Fruit fly (Drosophila melanogaster) whole organism, wandering third instar larva: ENCODE measurements around the gene Kdsr.

Experiments
- Abd-B ChIP-seq: fragments of >200 bp; optimal IDR thresholded peaks from 2 replicates; lab custom pipeline; 2017; ENCODE audit warnings: missing biosample characterization, missing genetic modification characterization
- CG32264 ChIP-seq: fragments of 200-800 bp; sonication (Bioruptor generic); optimal IDR thresholded peaks from 2 replicates; lab custom pipeline; 2016; ENCODE audit warnings: missing biosample characterization, missing genetic modification characterization
- CrebA ChIP-seq: fragments of 200-800 bp; sonication (Bioruptor generic); optimal IDR thresholded peaks from 2 replicates; lab custom pipeline; 2016; ENCODE audit warnings: missing biosample characterization, mild to moderate bottlenecking, missing genetic modification characterization, borderline replicate concordance
- Dif ChIP-seq: fragments of 200-275, 200-300 bp; sonication (Bioruptor generic); optimal IDR thresholded peaks from 2 replicates; lab custom pipeline; 2018; ENCODE audit warnings: missing biosample characterization, missing genetic modification characterization; ENCODE audit not compliant: partially characterized antibody
- GATAd ChIP-seq: sonication (Bioruptor generic); optimal IDR thresholded peaks from 2 replicates; lab custom pipeline; 2016; ENCODE audit warnings: missing biosample characterization, missing genetic modification characterization
- HLH106 ChIP-seq: fragments of 200-800 bp; optimal IDR thresholded peaks from 3 replicates; lab custom pipeline; 2019; ENCODE audit warnings: missing biosample characterization, mild to moderate bottlenecking, missing genetic modification characterization, moderate library complexity
- Hnf4 ChIP-seq: fragments of 200-800 bp; sonication (Bioruptor generic); optimal IDR thresholded peaks from 2 replicates; lab custom pipeline; 2016; ENCODE audit warnings: missing biosample characterization, mild to moderate bottlenecking, missing genetic modification characterization
- Hr83 ChIP-seq: fragments of 200-300 bp; sonication (Bioruptor generic); optimal IDR thresholded peaks from 2 replicates; lab custom pipeline; 2016; ENCODE audit warnings: missing biosample characterization, mild to moderate bottlenecking, missing genetic modification characterization, moderate library complexity; ENCODE audit not compliant: poor library complexity, severe bottlenecking
- Jra ChIP-seq: sonication (Bioruptor generic); optimal IDR thresholded peaks from 2 replicates; lab custom pipeline; 2016; ENCODE audit warnings: missing biosample characterization, missing genetic modification characterization
- Mio ChIP-seq: sonication (Bioruptor generic); optimal IDR thresholded peaks from 2 replicates; lab custom pipeline; 2016; ENCODE audit warnings: missing biosample characterization, missing genetic modification characterization
- Myc ChIP-seq: fragments of >200 bp; optimal IDR thresholded peaks from 2 replicates; lab custom pipeline; 2017
- OdsH ChIP-seq: fragments of 200-800 bp; sonication (Bioruptor generic); optimal IDR thresholded peaks from 2 replicates; lab custom pipeline; 2016; ENCODE audit warnings: missing biosample characterization, mild to moderate bottlenecking, missing genetic modification characterization
- Rel ChIP-seq, 2 experiments: fragments of 200-800 bp; sonication (Bioruptor generic) in 1 of 2; optimal IDR thresholded peaks; 2 replicates in 1 of 2; 3 replicates in 1 of 2; lab custom pipeline; 2016 to 2019; ENCODE audit warnings: mild to moderate bottlenecking in 2 of 2, missing biosample characterization in 2 of 2, missing genetic modification characterization in 2 of 2, moderate library complexity in 1 of 2
- Sp1 ChIP-seq: fragments of 200-800 bp; sonication (Bioruptor generic); optimal IDR thresholded peaks from 3 replicates; lab custom pipeline; 2019; ENCODE audit warnings: missing biosample characterization, mild to moderate bottlenecking, missing genetic modification characterization, moderate library complexity
- Vsx2 ChIP-seq: fragments of 200-300, 225-300 bp; sonication (Bioruptor generic); optimal IDR thresholded peaks from 2 replicates; lab custom pipeline; 2018; ENCODE audit warnings: missing biosample characterization, missing genetic modification characterization; ENCODE audit not compliant: partially characterized antibody
- br ChIP-seq: fragments of 200-800 bp; sonication (Bioruptor generic); optimal IDR thresholded peaks from 2 replicates; lab custom pipeline; 2016; ENCODE audit warnings: missing biosample characterization, missing genetic modification characterization
- brk ChIP-seq: fragments of 200-800 bp; sonication (Bioruptor generic); optimal IDR thresholded peaks from 2 replicates; lab custom pipeline; 2016; ENCODE audit warnings: missing biosample characterization, mild to moderate bottlenecking, missing genetic modification characterization
- dl ChIP-seq, 2 experiments: fragments of 175-275, 200-275 bp in 1 of 2; fragments of 200-275 bp in 1 of 2; sonication (Bioruptor generic); optimal IDR thresholded peaks; lab custom pipeline; 2018; ENCODE audit warnings: mild to moderate bottlenecking in 2 of 2, missing biosample characterization in 2 of 2, missing genetic modification characterization in 2 of 2, moderate library complexity in 2 of 2; ENCODE audit not compliant: partially characterized antibody in 2 of 2, insufficient read depth in 1 of 2
- dmrt93B ChIP-seq: fragments of 200-800 bp; sonication (Bioruptor generic); optimal IDR thresholded peaks from 2 replicates; lab custom pipeline; 2018; ENCODE audit warnings: missing biosample characterization, mild to moderate bottlenecking, missing genetic modification characterization
- dsf ChIP-seq: sonication (Bioruptor generic); optimal IDR thresholded peaks from 2 replicates; lab custom pipeline; 2016; ENCODE audit warnings: missing biosample characterization, missing genetic modification characterization, borderline replicate concordance
- foxo ChIP-seq, 2 experiments: fragments of 200-800 bp; sonication (Bioruptor generic); optimal IDR thresholded peaks; 2 replicates in 1 of 2; 3 replicates in 1 of 2; lab custom pipeline; 2016 to 2017; ENCODE audit warnings: missing biosample characterization in 2 of 2, missing genetic modification characterization in 2 of 2
- h ChIP-seq: fragments of 200-800 bp; sonication (Bioruptor generic); optimal IDR thresholded peaks from 3 replicates; lab custom pipeline; 2016; ENCODE audit warnings: missing biosample characterization, mild to moderate bottlenecking, missing genetic modification characterization
- jim ChIP-seq: fragments of 175-275, 200-325 bp; sonication (Bioruptor generic); optimal IDR thresholded peaks from 2 replicates; lab custom pipeline; 2016; ENCODE audit warnings: missing biosample characterization, mild to moderate bottlenecking, missing genetic modification characterization
- lola ChIP-seq: fragments of >200 bp; optimal IDR thresholded peaks from 2 replicates; lab custom pipeline; 2017; ENCODE audit warnings: missing biosample characterization, missing genetic modification characterization
- psq ChIP-seq: fragments of 200-800 bp; sonication (Bioruptor generic); optimal IDR thresholded peaks from 3 replicates; lab custom pipeline; 2017; ENCODE audit warnings: missing biosample characterization, mild to moderate bottlenecking, missing genetic modification characterization, moderate library complexity
- rgr ChIP-seq: fragments of 200-800 bp; sonication (Bioruptor generic); optimal IDR thresholded peaks from 3 replicates; lab custom pipeline; 2016; ENCODE audit warnings: missing biosample characterization, mild to moderate bottlenecking, missing genetic modification characterization
- sage ChIP-seq: fragments of 200-800 bp; sonication (Bioruptor generic); optimal IDR thresholded peaks from 2 replicates; lab custom pipeline; 2016; ENCODE audit warnings: missing biosample characterization, mild to moderate bottlenecking, missing genetic modification characterization
- sv ChIP-seq: fragments of 200-800 bp; sonication (Bioruptor generic); optimal IDR thresholded peaks from 3 replicates; lab custom pipeline; 2016; ENCODE audit warnings: missing biosample characterization, missing genetic modification characterization
- tai ChIP-seq: sonication (Bioruptor generic); optimal IDR thresholded peaks from 2 replicates; lab custom pipeline; 2016; ENCODE audit warnings: missing biosample characterization, missing genetic modification characterization
- usp ChIP-seq: fragments of >200 bp; optimal IDR thresholded peaks from 2 replicates; lab custom pipeline; 2017; ENCODE audit warnings: missing biosample characterization, missing genetic modification characterization
- woc ChIP-seq: sonication (Bioruptor generic); optimal IDR thresholded peaks from 2 replicates; lab custom pipeline; 2016; ENCODE audit warnings: missing biosample characterization, mild to moderate bottlenecking, missing genetic modification characterization

Kdsr gene

DNA sequence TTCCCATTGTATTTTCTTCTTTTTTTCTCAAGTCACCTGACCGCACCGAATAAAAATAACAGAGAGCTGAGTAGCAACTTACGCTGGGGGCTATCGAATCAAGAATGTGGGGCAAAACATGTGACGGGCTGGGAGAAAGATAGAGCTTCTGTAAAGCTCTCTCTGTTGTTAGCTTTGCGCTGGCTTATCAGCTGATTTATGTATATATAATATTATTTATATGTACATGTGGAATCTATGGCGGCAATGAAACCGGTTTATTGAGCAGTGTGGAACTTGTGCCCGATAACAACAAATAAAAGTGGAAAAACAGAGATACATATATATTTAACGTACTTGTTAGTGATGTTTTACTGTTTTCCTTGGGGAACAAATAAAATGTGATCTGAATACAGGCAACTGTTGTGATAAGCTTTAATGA is 30.6 kb upstream of the Kdsr start, which contains the start of gene CG31098:
Gene CG31098 (minus strand): TSS at position 114 of the 421 bp plus-strand sequence.
- peak; percentile 85 for TF ChIP-seq Rel (GFP tag; optimal IDR thresholded peaks at IDR 0.05; lab: Kevin White, UChicago)
- TF ChIP-seq Rel (tag; optimal IDR thresholded peaks at IDR 0.05; lab: Kevin White, UChicago): no peak
- no peak for TF ChIP-seq Sp1
- no peak for TF ChIP-seq lola (GFP tag; lab: Kevin White, UChicago)
- TF ChIP-seq OdsH (GFP tag; lab: Kevin White, UChicago): peak; percentile 16
- no peak for TF ChIP-seq CG32264 (GFP tag; lab: Kevin White, UChicago)
- TF ChIP-seq Dif (GFP tag; lab: Kevin White, UChicago): no peak
- no peak for TF ChIP-seq foxo (GFP tag; optimal IDR thresholded peaks at IDR 0.05; lab: Kevin White, UChicago)
- TF ChIP-seq rgr (GFP tag; lab: Kevin White, UChicago): peak; percentile 21
- no peak for TF ChIP-seq psq (GFP tag; lab: Kevin White, UChicago)
- no peak for TF ChIP-seq jim
- TF ChIP-seq brk: peak; percentile 74
- TF ChIP-seq sv (GFP tag; lab: Kevin White, UChicago): no peak
- peak; percentile 64 for TF ChIP-seq h (GFP tag; lab: Kevin White, UChicago)
- no peak for TF ChIP-seq Hr83 (GFP tag; lab: Kevin White, UChicago)
- no peak for TF ChIP-seq Myc (lab: Kevin White, UChicago)
- peak; percentile 93 for TF ChIP-seq CrebA (GFP tag; lab: Kevin White, UChicago)
- TF ChIP-seq Jra (GFP tag; lab: Kevin White, UChicago): no peak
- TF ChIP-seq Abd-B (GFP tag; lab: Kevin White, UChicago): no peak
- peak; percentile 67 for TF ChIP-seq sage (GFP tag; lab: Kevin White, UChicago)

DNA sequence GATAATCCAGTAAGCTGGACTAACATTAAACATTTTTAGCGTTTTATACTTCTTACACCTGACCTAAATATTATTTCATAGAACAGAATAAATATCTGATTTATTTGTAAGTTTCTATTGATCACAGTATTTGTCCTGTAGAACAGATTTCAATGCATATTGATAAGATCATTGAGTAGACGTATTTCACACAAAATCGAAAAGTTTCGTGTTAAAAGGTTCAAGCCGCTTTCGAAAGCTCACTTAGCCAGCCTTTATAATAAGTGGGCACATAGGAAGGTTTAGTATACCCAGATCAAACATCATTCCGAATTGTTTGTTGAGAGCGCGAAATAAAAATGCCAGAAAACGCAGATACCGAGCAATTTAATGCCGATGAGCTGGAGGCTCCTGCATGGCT is 27.3 kb upstream of the Kdsr start, which contains the start of gene CG11893:
Gene CG11893 (plus strand): TSS at position 301 of the 400 bp plus-strand sequence.
- TF ChIP-seq Jra (GFP tag; lab: Kevin White, UChicago) (no peak), lola (GFP tag; lab: Kevin White, UChicago) (no peak), tai (GFP tag; lab: Kevin White, UChicago) (no peak), Hnf4 (GFP tag; lab: Kevin White, UChicago) (no peak), dsf (GFP tag; lab: Kevin White, UChicago) (no peak), Rel (GFP tag; optimal IDR thresholded peaks at IDR 0.05; lab: Kevin White, UChicago) (no peak), Rel (tag; optimal IDR thresholded peaks at IDR 0.05; lab: Kevin White, UChicago) (no peak), HLH106 (tag; lab: Kevin White, UChicago) (no peak), Myc (lab: Kevin White, UChicago) (no peak)

DNA sequence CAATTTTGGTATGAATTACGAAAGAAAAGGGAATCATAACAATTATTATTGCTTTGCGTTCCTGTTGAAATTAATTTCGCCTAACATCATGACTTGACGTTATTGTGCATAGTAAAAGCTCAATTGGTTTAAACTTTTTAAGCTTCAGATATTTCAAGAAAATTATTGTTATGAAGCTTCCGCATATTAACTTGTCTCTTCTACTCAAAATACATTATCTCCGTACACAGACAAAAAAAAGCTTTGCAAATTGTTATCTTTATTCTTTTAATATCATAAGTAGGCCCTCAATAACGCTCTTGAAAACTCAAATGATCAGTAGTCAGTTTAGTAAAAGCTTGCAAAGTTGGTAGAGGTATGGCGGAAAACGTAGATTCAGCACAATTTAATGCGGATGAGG is 24.8 kb upstream of the Kdsr start, which contains the start of gene CG13658:
Gene CG13658 (plus strand): TSS at position 347 of the 400 bp plus-strand sequence.
- TF ChIP-seq br (GFP tag; lab: Kevin White, UChicago) (no peak), sv (GFP tag; lab: Kevin White, UChicago) (no peak), Vsx2 (GFP tag; lab: Kevin White, UChicago) (no peak), psq (GFP tag; lab: Kevin White, UChicago) (no peak), GATAd (no peak), foxo (GFP tag; optimal IDR thresholded peaks at IDR 0.05; lab: Kevin White, UChicago) (no peak), Abd-B (GFP tag; lab: Kevin White, UChicago) (no peak), dl (GFP tag; optimal IDR thresholded peaks at IDR 0.05; lab: Kevin White, UChicago; ENCODE audit: insufficient read depth in 1 of 2, partially characterized antibody in 2 of 2) (no peak), Hnf4 (GFP tag; lab: Kevin White, UChicago) (no peak), rgr (GFP tag; lab: Kevin White, UChicago) (no peak), Myc (lab: Kevin White, UChicago) (no peak), HLH106 (tag; lab: Kevin White, UChicago) (no peak), jim (no peak), dsf (GFP tag; lab: Kevin White, UChicago) (no peak), brk (no peak), sage (GFP tag; lab: Kevin White, UChicago) (no peak), CrebA (GFP tag; lab: Kevin White, UChicago) (no peak), Mio (GFP tag; lab: Kevin White, UChicago) (no peak), tai (GFP tag; lab: Kevin White, UChicago) (no peak), Dif (GFP tag; lab: Kevin White, UChicago) (no peak)
- TF ChIP-seq, all 38 proteins: peak for 0

dm6 chr3R:25285173-25285572 is 22.9 kb upstream of the Kdsr start, which contains the start of gene CG31104:
Gene CG31104, plus strand, starts transcription at chr3R:25285473.
- no peak for TF ChIP-seq sv (GFP tag; lab: Kevin White, UChicago)
- TF ChIP-seq Vsx2 (GFP tag; lab: Kevin White, UChicago): no peak
- no peak for TF ChIP-seq woc (GFP tag; lab: Kevin White, UChicago)
- no peak for TF ChIP-seq tai (GFP tag; lab: Kevin White, UChicago)
- TF ChIP-seq h (GFP tag; lab: Kevin White, UChicago): no peak
- no peak for TF ChIP-seq usp
- TF ChIP-seq rgr (GFP tag; lab: Kevin White, UChicago): no peak
- TF ChIP-seq jim: no peak
- TF ChIP-seq CrebA (GFP tag; lab: Kevin White, UChicago): no peak
- no peak for TF ChIP-seq Sp1
- TF ChIP-seq Jra (GFP tag; lab: Kevin White, UChicago): no peak
- TF ChIP-seq dmrt93B (GFP tag; lab: Kevin White, UChicago): no peak
- TF ChIP-seq psq (GFP tag; lab: Kevin White, UChicago): no peak
- TF ChIP-seq Mio (GFP tag; lab: Kevin White, UChicago): no peak
- no peak for TF ChIP-seq dl (GFP tag; optimal IDR thresholded peaks at IDR 0.05; lab: Kevin White, UChicago; ENCODE audit: insufficient read depth in 1 of 2, partially characterized antibody in 2 of 2)
